Worm (Caenorhabditis elegans): ENCODE results near the gene btb-17.
A peak's percentile ranks its signal among the peaks of the same experiment; 100 is the strongest.

btb-17 gene

ce11 chrII:3310957-3311657 is 15.9 kb downstream of the btb-17 start (continued):
- TF ChIP-seq ceh-79 (tag; optimal IDR thresholded peaks at IDR 0.05) (no peak), ztf-3 (GFP tag; optimal IDR thresholded peaks at IDR 0.05) (no peak), attf-3 (GFP tag; conservative IDR thresholded peaks at IDR 0.05) (no peak), F57C9.4 (tag; optimal IDR thresholded peaks at IDR 0.05) (no peak), B0019.2 (GFP tag; conservative IDR thresholded peaks at IDR 0.05) (no peak), tbp1 (GFP tag; optimal IDR thresholded peaks at IDR 0.05) (peak; percentile 65), B0261.1 (tag; optimal IDR thresholded peaks at IDR 0.05) (peak; percentile 19), K12H6.12 (tag; optimal IDR thresholded peaks at IDR 0.05) (no peak)

ce11 chrII:3313442-3313841 is 18.2 kb downstream of the btb-17 start, which contains the start of gene F39E9.6:
TSS of gene F39E9.6 (minus strand) at chrII:3313542.
- TF ChIP-seq B0336.3 (GFP tag; IDR thresholded peaks at IDR 0.05) = no peak

ce11 chrII:3318839-3319238 is 23.6 kb downstream of the btb-17 start:
- TF ChIP-seq nhr-80 (tag; optimal IDR thresholded peaks at IDR 0.05) (peak; percentile 29), attf-6 (GFP tag; IDR thresholded peaks at IDR 0.05) (no peak), pha-4 (tag; optimal IDR thresholded peaks at IDR 0.05) (no peak)

- TF ChIP-seq mcd-1 (GFP tag; IDR thresholded peaks at IDR 0.05) = no peak
- TF ChIP-seq F23B12.7 (tag; optimal IDR thresholded peaks at IDR 0.05; ENCODE audit: insufficient read depth) = no peak
- no peak for TF ChIP-seq F55B11.4 (tag; optimal IDR thresholded peaks at IDR 0.05; ENCODE audit: borderline replicate concordance, insufficient read depth)
- TF ChIP-seq snpc-4 (GFP tag; optimal IDR thresholded peaks at IDR 0.05) = no peak
- TF ChIP-seq snpc-4 (tag; optimal IDR thresholded peaks at IDR 0.05) = no peak
- TF ChIP-seq K12H6.12 (tag; optimal IDR thresholded peaks at IDR 0.05) = no peak
- TF ChIP-seq die-1 (tag; optimal IDR thresholded peaks at IDR 0.05) = no peak
- no peak for TF ChIP-seq hmg-20 (GFP tag; IDR thresholded peaks at IDR 0.05)
- no peak for TF ChIP-seq lsy-27 (tag; optimal IDR thresholded peaks at IDR 0.05; ENCODE audit: borderline replicate concordance, insufficient read depth)
- no peak for TF ChIP-seq ama-1 (optimal IDR thresholded peaks at IDR 0.05)
- no peak for TF ChIP-seq ama-1 (GFP tag; optimal IDR thresholded peaks at IDR 0.05)
- TF ChIP-seq sea-2 (GFP tag; IDR thresholded peaks at IDR 0.05) = no peak
- TF ChIP-seq rec-8 (tag; optimal IDR thresholded peaks at IDR 0.05) = no peak
- no peak for TF ChIP-seq F37B4.10 (GFP tag; IDR thresholded peaks at IDR 0.05)
- TF ChIP-seq F52B5.7 (tag; optimal IDR thresholded peaks at IDR 0.05) = no peak
- no peak for TF ChIP-seq lin-35 (GFP tag; optimal IDR thresholded peaks at IDR 0.05)
Measured at ce11 chrII:3322257-3322656, 27.1 kb downstream of the btb-17 start, which contains the start of gene Y46D2A.1. TSS of gene Y46D2A.1 (plus strand) at chrII:3322557.

ce11 chrII:3323179-3323578 is 28.0 kb downstream of the btb-17 start, which contains the start of gene Y46D2A.2:
TSS of gene Y46D2A.2 (minus strand) at chrII:3323279.
- TF ChIP-seq madf-8 (GFP tag; conservative IDR thresholded peaks at IDR 0.05) (no peak), D2030.7 (GFP tag; IDR thresholded peaks at IDR 0.05) (no peak), snpc-1.1 (tag; optimal IDR thresholded peaks at IDR 0.05; ENCODE audit: insufficient read depth) (no peak), tlf-1 (GFP tag; optimal IDR thresholded peaks at IDR 0.05) (no peak), hlh-12 (tag; optimal IDR thresholded peaks at IDR 0.05) (no peak), fkh-3 (tag; optimal IDR thresholded peaks at IDR 0.05) (no peak), ama-1 (optimal IDR thresholded peaks at IDR 0.05) (no peak), ama-1 (GFP tag; optimal IDR thresholded peaks at IDR 0.05) (no peak)
